Worm (Caenorhabditis elegans) whole organism, L4 larva: Measurements from ENCODE around the gene H20E11.1.

ENCODE experiments used
- F49E8.2 ChIP-seq: sonication (generic microtip); optimal IDR thresholded peaks from 2 replicates; lab custom pipeline; 2016; ENCODE audit warnings: missing compliant biosample characterization, mild to moderate bottlenecking, missing genetic modification characterization, borderline replicate concordance
- R02D3.7 ChIP-seq: fragments of 150-350 bp; sonication (generic microtip); optimal IDR thresholded peaks from 3 replicates; lab custom pipeline; 2014; ENCODE audit warnings: missing biosample characterization, missing genetic modification characterization
- T20F7.1 ChIP-seq: fragments of 200-800 bp; sonication (Bioruptor generic); optimal IDR thresholded peaks from 2 replicates; lab custom pipeline; 2018; ENCODE audit warnings: mild to moderate bottlenecking, missing genetic modification characterization, missing compliant biosample characterization
- Y48G9A.11 ChIP-seq: fragments of 200-800 bp; sonication (Bioruptor generic); IDR thresholded peaks from 2 replicates; pipeline ENCODE4 v1.3.6; 2022; ENCODE audit warnings: missing genetic modification reagents, missing genetic modification characterization, missing compliant biosample characterization
- Y5F2A.4 ChIP-seq: fragments of 200-800 bp; sonication (Bioruptor generic); optimal IDR thresholded peaks from 2 replicates; lab custom pipeline; 2018; ENCODE audit warnings: mild to moderate bottlenecking, missing genetic modification characterization, missing compliant biosample characterization
- ZK337.2 ChIP-seq: fragments of 200-800 bp; sonication (Bioruptor generic); IDR thresholded peaks from 2 replicates; pipeline ENCODE4 v1.3.6; 2022; ENCODE audit warnings: missing genetic modification reagents, missing genetic modification characterization, missing compliant biosample characterization
- aha-1 ChIP-seq: fragments of 150-350 bp; peaks from one replicate; lab custom pipeline; 2014; ENCODE audit warnings: missing biosample characterization, missing genetic modification characterization
- ceh-20 ChIP-seq: fragments of 200-800 bp; sonication (Bioruptor generic); IDR thresholded peaks from 2 replicates; pipeline ENCODE4 v1.3.6; 2022; ENCODE audit warnings: missing genetic modification reagents, missing genetic modification characterization, missing compliant biosample characterization
- ceh-32 ChIP-seq: sonication (generic microtip); optimal IDR thresholded peaks from 2 replicates; lab custom pipeline; 2016; ENCODE audit warnings: mild to moderate bottlenecking, missing genetic modification characterization, missing compliant biosample characterization; ENCODE audit not compliant: poor library complexity
- ceh-62 ChIP-seq: sonication (generic microtip); optimal IDR thresholded peaks from 2 replicates; lab custom pipeline; 2017; ENCODE audit warnings: missing biosample characterization, missing genetic modification characterization
- ces-1 ChIP-seq: fragments of 150-350 bp; sonication (generic microtip); optimal IDR thresholded peaks from 4 replicates; lab custom pipeline; 2014; ENCODE audit warnings: missing biosample characterization, missing genetic modification reagents, missing genetic modification characterization
- ctbp-1 ChIP-seq: fragments of 200-800 bp; sonication (Bioruptor generic); IDR thresholded peaks from 2 replicates; pipeline ENCODE4 v1.3.6; 2022; ENCODE audit warnings: missing genetic modification reagents, missing genetic modification characterization, missing compliant biosample characterization
- daf-12 ChIP-seq: fragments of 150-350 bp; optimal IDR thresholded peaks from 2 replicates; lab custom pipeline; 2014; ENCODE audit warnings: missing biosample characterization, missing genetic modification reagents, missing genetic modification characterization
- daf-16 ChIP-seq, 3 experiments: sonication (generic microtip); optimal IDR thresholded peaks; 2 replicates each; lab custom pipeline; 2016 to 2017; ENCODE audit warnings: missing genetic modification characterization in 3 of 3, missing genetic modification reagents in 3 of 3, mild to moderate bottlenecking in 2 of 3, missing compliant biosample characterization in 2 of 3, missing biosample characterization in 1 of 3, moderate library complexity in 1 of 3
- dpl-1 ChIP-seq: fragments of 150-350 bp; optimal IDR thresholded peaks from 2 replicates; lab custom pipeline; 2014; ENCODE audit warnings: missing biosample characterization, missing genetic modification reagents, missing genetic modification characterization
- fkh-10 ChIP-seq: fragments of 150-350 bp; optimal IDR thresholded peaks from 2 replicates; lab custom pipeline; 2014; ENCODE audit warnings: missing biosample characterization, missing genetic modification reagents, missing genetic modification characterization
- fos-1 ChIP-seq: fragments of 150-350 bp; optimal IDR thresholded peaks from 2 replicates; lab custom pipeline; 2014; ENCODE audit warnings: missing biosample characterization, missing genetic modification characterization
- gei-8 ChIP-seq: fragments of 200-800 bp; sonication (Bioruptor generic); optimal IDR thresholded peaks from 2 replicates; lab custom pipeline; 2018; ENCODE audit warnings: mild to moderate bottlenecking, missing genetic modification characterization, missing compliant biosample characterization
- hif-1 ChIP-seq, 2 experiments: sonication (generic microtip); optimal IDR thresholded peaks; 2 replicates each; lab custom pipeline; 2016 to 2017; ENCODE audit warnings: missing compliant biosample characterization in 2 of 2, missing genetic modification characterization in 2 of 2, missing genetic modification reagents in 2 of 2, missing genotype in 2 of 2, mild to moderate bottlenecking in 1 of 2
- hlh-11 ChIP-seq: fragments of 200-800 bp; sonication (Bioruptor generic); optimal IDR thresholded peaks from 2 replicates; lab custom pipeline; 2018; ENCODE audit warnings: mild to moderate bottlenecking, missing genetic modification characterization, missing compliant biosample characterization
- hlh-30 ChIP-seq: sonication (generic microtip); optimal IDR thresholded peaks from 2 replicates; lab custom pipeline; 2017; ENCODE audit warnings: antibody characterized with exemption, mild to moderate bottlenecking, missing genetic modification characterization, missing compliant biosample characterization; ENCODE audit not compliant: insufficient read depth
- hmg-1.1 ChIP-seq: fragments of 200-800 bp; sonication (Bioruptor generic); IDR thresholded peaks from 2 replicates; pipeline ENCODE4 v1.3.6; 2022; ENCODE audit warnings: missing genetic modification reagents, missing genetic modification characterization, missing compliant biosample characterization
- lin-29 ChIP-seq: fragments of 200-800 bp; sonication (Bioruptor generic); IDR thresholded peaks from 2 replicates; pipeline ENCODE4 v1.3.6; 2022; ENCODE audit warnings: missing genetic modification reagents, missing genetic modification characterization, missing compliant biosample characterization
- lin-38 ChIP-seq: fragments of 200-800 bp; sonication (Bioruptor generic); IDR thresholded peaks from 2 replicates; pipeline ENCODE4 v1.3.6; 2022; ENCODE audit warnings: missing genetic modification reagents, missing genetic modification characterization, missing compliant biosample characterization
- lir-3 ChIP-seq: sonication (generic microtip); optimal IDR thresholded peaks from 2 replicates; lab custom pipeline; 2016; ENCODE audit warnings: mild to moderate bottlenecking, missing genetic modification characterization, missing compliant biosample characterization
- madf-9 ChIP-seq: fragments of 200-800 bp; sonication (Bioruptor generic); conservative IDR thresholded peaks from 2 replicates; pipeline ENCODE4 v1.3.6; 2022; ENCODE audit warnings: missing genetic modification reagents, missing genetic modification characterization, missing compliant biosample characterization
- mdl-1 ChIP-seq, 2 experiments: fragments of 150-350 bp in 1 of 2; sonication (generic microtip) in 1 of 2; optimal IDR thresholded peaks; 2 replicates each; lab custom pipeline; 2014 to 2017; ENCODE audit warnings: missing biosample characterization in 2 of 2, missing genetic modification characterization in 2 of 2
- mep-1 ChIP-seq: fragments of 150-350 bp; sonication (generic microtip); optimal IDR thresholded peaks from 3 replicates; lab custom pipeline; 2014; ENCODE audit warnings: missing biosample characterization, missing genetic modification characterization
- mes-2 ChIP-seq: sonication (generic microtip); optimal IDR thresholded peaks from 2 replicates; lab custom pipeline; 2016; ENCODE audit warnings: missing genotype, mild to moderate bottlenecking, missing genetic modification characterization, missing compliant biosample characterization; ENCODE audit not compliant: poor library complexity, severe bottlenecking
- nhr-11 ChIP-seq: fragments of 150-350 bp; optimal IDR thresholded peaks from 2 replicates; lab custom pipeline; 2014; ENCODE audit warnings: missing biosample characterization, missing genetic modification characterization
- nhr-237 ChIP-seq: sonication (generic microtip); optimal IDR thresholded peaks from 2 replicates; lab custom pipeline; 2017; ENCODE audit warnings: missing biosample characterization, missing genetic modification characterization
- nhr-28 ChIP-seq: fragments of 150-350 bp; optimal IDR thresholded peaks from 2 replicates; lab custom pipeline; 2014; ENCODE audit warnings: missing biosample characterization, missing genetic modification characterization
- nhr-41 ChIP-seq: fragments of 200-800 bp; sonication (Bioruptor generic); IDR thresholded peaks from 2 replicates; pipeline ENCODE4 v1.3.6; 2022; ENCODE audit warnings: missing genetic modification reagents, missing genetic modification characterization, missing compliant biosample characterization
- nhr-42 ChIP-seq: fragments of 200-800 bp; sonication (Bioruptor generic); IDR thresholded peaks from 2 replicates; pipeline ENCODE4 v1.3.6; 2022; ENCODE audit warnings: missing genetic modification characterization, missing compliant biosample characterization
- nhr-6 ChIP-seq: fragments of 150-350 bp; optimal IDR thresholded peaks from 2 replicates; lab custom pipeline; 2014; ENCODE audit warnings: missing biosample characterization, missing genetic modification characterization
- php-3 ChIP-seq: fragments of 200-800 bp; sonication (Bioruptor generic); IDR thresholded peaks from 2 replicates; pipeline ENCODE4 v1.3.6; 2022; ENCODE audit warnings: missing genetic modification reagents, missing genetic modification characterization, missing compliant biosample characterization
- rbr-2 ChIP-seq: sonication (generic microtip); optimal IDR thresholded peaks from 2 replicates; lab custom pipeline; 2016; ENCODE audit warnings: missing genotype, missing genetic modification characterization, missing compliant biosample characterization
- skn-1 ChIP-seq: fragments of 150-350 bp; optimal IDR thresholded peaks from 2 replicates; lab custom pipeline; 2014; ENCODE audit warnings: missing biosample characterization, missing genetic modification characterization
- spr-1 ChIP-seq: sonication (generic microtip); optimal IDR thresholded peaks from 2 replicates; lab custom pipeline; 2016; ENCODE audit warnings: mild to moderate bottlenecking, missing genetic modification characterization, missing compliant biosample characterization
- tra-1 ChIP-seq: fragments of 200-800 bp; sonication (Bioruptor generic); IDR thresholded peaks from 2 replicates; pipeline ENCODE4 v1.3.6; 2022; ENCODE audit warnings: missing genetic modification reagents, missing genetic modification characterization, missing compliant biosample characterization
- unc-130 ChIP-seq: sonication (generic microtip); optimal IDR thresholded peaks from 2 replicates; lab custom pipeline; 2016; ENCODE audit warnings: missing genetic modification reagents, missing genetic modification characterization, missing compliant biosample characterization
- unc-39 ChIP-seq: sonication (generic microtip); optimal IDR thresholded peaks from 2 replicates; lab custom pipeline; 2017; ENCODE audit warnings: missing biosample characterization, missing genetic modification characterization
- unc-62 ChIP-seq, 3 experiments: fragments of 150-350 bp in 1 of 3; sonication (generic microtip); optimal IDR thresholded peaks in 2 of 3; peaks in 1 of 3; 1 replicate in 1 of 3; 2 replicates in 2 of 3; lab custom pipeline; 2014 to 2017; ENCODE audit warnings: missing biosample characterization in 3 of 3, missing genetic modification characterization in 3 of 3, missing genetic modification reagents in 3 of 3, missing genotype in 1 of 3

H20E11.1 gene

DNA sequence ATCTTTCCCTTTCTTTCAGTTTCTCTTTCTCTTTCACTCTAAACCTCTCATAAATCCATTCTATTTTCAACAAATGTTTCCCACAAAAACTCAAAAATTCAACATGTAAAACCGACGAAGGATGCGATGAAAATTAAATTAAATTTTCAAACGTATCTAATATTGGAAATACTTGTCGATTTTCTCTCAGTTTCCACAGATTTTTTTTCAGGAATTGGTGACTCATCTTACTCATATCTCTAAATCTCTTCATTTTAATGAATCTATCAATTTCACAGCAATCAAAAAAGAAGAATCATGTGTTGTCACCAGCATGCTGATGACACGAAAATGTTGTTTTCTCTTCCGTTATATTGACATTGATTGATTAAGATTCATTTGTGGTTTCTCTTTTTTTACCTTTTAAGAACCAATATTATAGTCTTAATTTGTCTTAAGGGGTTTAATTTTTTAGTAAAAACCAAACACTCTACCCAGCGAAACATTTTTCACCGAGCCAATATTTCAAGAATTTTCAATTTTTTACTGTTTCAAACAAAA is 26.1 kb upstream of the H20E11.1 start:
- TF ChIP-seq fos-1 (tag; lab: Kevin White, UChicago), result peak; percentile 47
- TF ChIP-seq T20F7.1, result no peak
- peak in 1 of 2 experiments; percentile 3 for TF ChIP-seq daf-16 (GFP tag; optimal IDR thresholded peaks at IDR 0.05; lab: Kevin White, UChicago)
- no peak for TF ChIP-seq daf-16 (tag; optimal IDR thresholded peaks at IDR 0.05; lab: Kevin White, UChicago)
- TF ChIP-seq hlh-30, result peak; percentile 37
- peak; percentile 3 for TF ChIP-seq nhr-28 (tag; lab: Kevin White, UChicago)
- no peak for TF ChIP-seq nhr-41 (GFP tag; lab: Robert Waterston, UW)

DNA sequence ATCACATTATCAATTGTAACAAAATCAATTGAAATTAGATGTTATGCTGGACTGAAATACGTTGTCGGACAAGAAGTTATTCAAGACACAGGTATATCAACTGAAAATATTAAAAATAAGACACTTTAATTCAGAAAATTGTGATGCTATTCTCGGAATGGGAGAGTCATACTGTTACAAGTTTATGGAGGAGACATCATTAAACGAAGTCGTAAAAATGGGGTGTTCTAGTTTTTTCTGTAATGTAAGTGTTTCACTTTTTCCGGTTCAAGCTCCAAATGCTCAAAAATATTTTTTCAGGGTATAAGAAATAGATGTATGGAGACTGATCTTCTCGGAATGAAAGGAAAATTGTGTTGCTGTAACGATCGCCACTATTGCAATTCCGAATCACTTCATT is 25.1 kb upstream of the H20E11.1 start, which contains the start of gene C17H12.37:
TSS of gene C17H12.37 (plus strand) at position 301 of the 400 bp plus-strand sequence.
- TF ChIP-seq nhr-6 (no peak), unc-62 (GFP tag; optimal IDR thresholded peaks at IDR 0.05 in 1 of 2; lab: Kevin White, UChicago) (peak in 1 of 2 experiments; percentile 39), unc-62 (tag; optimal IDR thresholded peaks at IDR 0.05; lab: Kevin White, UChicago) (no peak), aha-1 (peak; percentile 14), hif-1 (tag; optimal IDR thresholded peaks at IDR 0.05; lab: Kevin White, UChicago) (no peak), gei-8 (no peak)

DNA sequence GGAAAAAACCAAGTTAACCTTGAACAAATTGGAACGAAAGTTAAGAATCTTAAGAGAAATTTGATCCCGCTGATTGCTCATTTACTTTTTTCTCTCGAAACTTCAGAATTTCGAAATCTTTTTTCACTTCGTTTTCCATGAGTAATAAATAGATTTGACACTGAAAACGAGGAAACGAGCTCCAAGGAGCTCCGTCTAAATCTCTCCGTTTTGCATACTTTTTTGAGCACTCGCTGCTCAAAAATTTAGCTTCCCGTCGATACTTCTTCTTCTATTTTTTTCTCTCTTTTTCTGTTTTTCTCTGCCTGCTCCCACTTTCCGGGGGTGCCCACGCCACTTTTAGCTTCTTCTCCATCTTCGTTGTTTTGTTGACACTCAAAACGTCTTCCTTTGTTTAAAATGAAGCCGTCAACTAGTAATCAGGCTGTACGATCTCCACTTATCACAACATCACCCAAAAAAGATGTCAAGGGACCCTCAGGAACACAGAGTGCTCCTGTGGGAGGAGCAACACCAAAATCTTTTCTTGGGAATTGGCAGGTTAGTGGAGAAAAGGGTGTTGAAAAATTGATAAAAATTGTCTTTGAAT is 23.4 kb upstream of the H20E11.1 start, which contains the start of gene C17H12.10:
TSS of gene C17H12.10 (plus strand) at position 325 of the 589 bp plus-strand sequence.
- peak; percentile 37 for TF ChIP-seq fkh-10 (GFP tag; lab: Kevin White, UChicago)
- TF ChIP-seq Y5F2A.4, result no peak
- TF ChIP-seq R02D3.7, result no peak
- TF ChIP-seq nhr-11, result peak; percentile 31
- TF ChIP-seq hif-1 (tag; optimal IDR thresholded peaks at IDR 0.05; lab: Kevin White, UChicago), result no peak
- no peak for TF ChIP-seq nhr-42 (GFP tag; lab: Robert Waterston, UW)
- TF ChIP-seq php-3 (GFP tag; lab: Robert Waterston, UW), result no peak
- peak in 1 of 2 experiments; percentile 2 for TF ChIP-seq mdl-1 (tag; optimal IDR thresholded peaks at IDR 0.05; lab: Kevin White, UChicago)
- TF ChIP-seq ctbp-1 (GFP tag; lab: Robert Waterston, UW), result 0 out of 2 replicates have a peak, but pooled peaks have one; percentile 46
- peak; percentile 44 for TF ChIP-seq aha-1
- no peak for TF ChIP-seq nhr-237 (tag; lab: Kevin White, UChicago)
- no peak for TF ChIP-seq unc-39
- peak; percentile 46 for TF ChIP-seq mep-1 (tag; lab: Kevin White, UChicago)
- TF ChIP-seq unc-62 (GFP tag; optimal IDR thresholded peaks at IDR 0.05 in 1 of 2; lab: Kevin White, UChicago), result peak in 1 of 2 experiments; percentile 53
- no peak for TF ChIP-seq unc-62 (tag; optimal IDR thresholded peaks at IDR 0.05; lab: Kevin White, UChicago)
- TF ChIP-seq rbr-2, result peak; percentile 44
- no peak for TF ChIP-seq hlh-11 (tag; lab: Kevin White, UChicago)
- peak; percentile 70 for TF ChIP-seq ces-1

DNA sequence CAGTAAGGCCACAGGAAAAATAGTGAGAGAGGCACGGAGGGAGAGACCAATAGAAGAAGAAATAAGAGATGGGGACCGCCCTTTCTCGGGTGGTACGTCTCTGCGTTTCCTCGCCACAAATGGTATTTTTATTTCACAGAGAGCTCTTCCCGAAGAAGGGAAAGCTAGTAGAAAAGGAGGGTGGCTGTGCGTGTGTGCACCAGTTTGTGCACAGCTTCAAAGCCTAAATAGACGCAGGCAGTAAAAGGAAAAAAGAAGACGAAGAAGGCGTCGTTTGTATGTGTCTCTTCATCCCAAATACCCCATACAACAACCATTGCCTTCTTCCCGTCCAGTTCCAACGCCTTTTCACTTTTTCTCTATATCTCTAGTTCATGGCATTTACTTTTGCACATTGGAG is 20.2 kb upstream of the H20E11.1 start:
- TF ChIP-seq daf-12 (tag; lab: Kevin White, UChicago) (no peak), hmg-1.1 (GFP tag; lab: Robert Waterston, UW) (peak; percentile 84), aha-1 (peak; percentile 99), nhr-6 (no peak), nhr-28 (tag; lab: Kevin White, UChicago) (no peak), spr-1 (tag; lab: Kevin White, UChicago) (no peak), lir-3 (no peak), mep-1 (tag; lab: Kevin White, UChicago) (peak; percentile 71), Y48G9A.11 (GFP tag; lab: Robert Waterston, UW) (no peak), dpl-1 (GFP tag; lab: Kevin White, UChicago) (no peak), mes-2 (no peak), skn-1 (no peak), unc-130 (GFP tag; lab: Kevin White, UChicago) (no peak), mdl-1 (tag; optimal IDR thresholded peaks at IDR 0.05; lab: Kevin White, UChicago) (peak in 1 of 2 experiments; percentile 47), ceh-62 (tag; lab: Kevin White, UChicago) (no peak), fkh-10 (GFP tag; lab: Kevin White, UChicago) (peak; percentile 85), lin-38 (GFP tag; lab: Robert Waterston, UW) (no peak), lin-29 (GFP tag; lab: Robert Waterston, UW) (no peak), ceh-20 (no peak), ZK337.2 (GFP tag; lab: Robert Waterston, UW) (0 out of 2 replicates have a peak, but pooled peaks have one; percentile 16), F49E8.2 (tag; lab: Kevin White, UChicago) (no peak), ceh-32 (no peak), tra-1 (GFP tag; lab: Robert Waterston, UW) (no peak), hlh-11 (tag; lab: Kevin White, UChicago) (no peak), madf-9 (GFP tag; lab: Robert Waterston, UW) (no peak)
